Worm (Caenorhabditis elegans) whole organism, L4/young adult: ENCODE measurements around the gene srh-140.

Source experiments
- W03F9.2 ChIP-seq: fragments of 150-350 bp; optimal IDR thresholded peaks from 2 replicates; lab custom pipeline; 2014; ENCODE audit warnings: missing biosample characterization, missing genetic modification characterization
- dao-5 ChIP-seq: sonication (generic microtip); optimal IDR thresholded peaks from 2 replicates; lab custom pipeline; 2016; ENCODE audit warnings: missing genotype, missing genetic modification characterization, moderate library complexity, missing compliant biosample characterization
- him-1 ChIP-seq: sonication (generic microtip); optimal IDR thresholded peaks from 2 replicates; lab custom pipeline; 2016; ENCODE audit warnings: missing genotype, missing genetic modification reagents, missing genetic modification characterization, missing compliant biosample characterization

Gene srh-140

DNA sequence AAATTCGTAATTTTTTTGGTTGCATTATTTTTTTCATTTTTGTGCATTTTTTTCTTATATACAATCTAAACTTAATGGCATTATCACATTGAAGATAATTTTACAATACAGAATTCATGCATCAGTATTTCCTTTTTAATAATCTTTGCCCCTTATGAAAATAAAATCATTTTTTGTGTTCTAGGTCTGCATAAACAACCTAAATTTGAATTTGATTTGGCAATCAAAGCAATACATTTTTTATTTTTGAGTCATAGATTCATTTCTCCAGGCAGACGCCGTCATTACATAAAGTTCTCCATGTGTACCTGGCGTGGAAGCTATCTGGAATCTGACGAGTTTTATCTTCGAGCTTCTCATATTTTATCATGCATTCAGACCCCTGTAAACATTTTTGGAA lies at the start of gene srh-140:
Gene srh-140 (plus strand): TSS at position 301 of the 400 bp plus-strand sequence.
- TF ChIP-seq dao-5 (no peak), W03F9.2 (tag; lab: Kevin White, UChicago) (no peak), him-1 (no peak)

DNA sequence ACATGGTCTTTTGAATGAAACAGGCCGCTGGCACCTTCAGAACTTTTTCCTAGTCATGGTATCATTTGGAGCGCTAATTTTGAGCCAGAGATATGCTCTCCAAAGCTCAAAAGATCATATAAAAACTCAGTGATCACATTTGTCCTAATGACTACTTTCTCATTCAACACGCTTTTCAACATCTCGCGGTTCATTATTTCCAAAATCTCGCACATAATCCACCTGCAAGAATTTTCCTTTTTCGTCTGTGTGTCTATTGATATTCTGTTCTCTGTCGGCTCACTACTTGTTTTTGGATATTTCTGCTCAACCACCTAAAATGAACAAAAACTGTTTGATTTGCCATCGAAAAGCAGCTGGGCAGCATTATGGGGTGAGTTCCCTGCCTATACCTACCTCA lies 48.3 kb upstream of the srh-140 start, which contains the start of gene nhr-51:
Gene nhr-51 (plus strand): TSS at position 301 of the 400 bp plus-strand sequence.
- TF ChIP-seq W03F9.2 (tag; lab: Kevin White, UChicago) (no peak), dao-5 (no peak), him-1 (no peak)

DNA sequence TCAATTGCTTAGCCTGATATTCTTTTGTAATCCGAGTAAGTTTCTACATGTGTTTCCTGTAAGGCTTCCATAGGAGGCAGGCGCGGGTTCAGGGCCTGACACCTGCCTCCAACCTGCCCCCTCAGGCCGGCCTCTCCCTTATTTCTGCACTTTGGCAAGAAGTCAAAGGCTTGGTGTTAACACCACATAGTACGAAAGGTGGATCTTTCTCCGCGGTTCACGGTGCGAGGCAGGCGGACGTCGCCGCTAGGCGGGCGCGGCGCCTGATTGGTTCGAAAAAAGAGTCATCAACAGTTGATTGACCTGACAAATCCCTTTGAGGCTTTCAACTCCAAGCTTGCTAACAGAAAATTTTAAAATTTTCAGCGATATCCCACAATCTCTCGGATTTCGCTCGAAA lies 47.1 kb upstream of the srh-140 start:
- no peak for TF ChIP-seq him-1
- no peak for TF ChIP-seq W03F9.2 (tag; lab: Kevin White, UChicago)
- no peak for TF ChIP-seq dao-5

DNA sequence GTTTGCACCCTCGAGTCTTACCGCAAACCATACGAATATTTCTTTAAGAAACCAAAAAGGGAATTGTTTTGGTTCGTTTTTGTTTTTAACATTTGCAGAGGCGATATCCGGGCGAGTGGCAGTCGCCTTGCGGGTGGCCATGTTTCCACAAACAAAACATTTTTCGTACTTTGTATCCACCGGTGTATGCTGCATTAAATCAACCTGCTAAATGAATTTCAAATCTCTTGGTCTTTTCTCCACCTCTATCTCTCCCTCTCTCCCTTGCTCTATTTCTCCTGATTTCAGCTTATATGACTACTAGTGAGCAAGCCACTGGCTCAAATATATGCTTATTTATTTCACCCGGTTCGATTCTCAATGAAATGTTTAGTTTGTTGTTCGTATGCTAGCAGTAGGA lies 44.8 kb upstream of the srh-140 start, which contains the start of gene nhr-52:
Gene nhr-52 (plus strand): TSS at position 301 of the 400 bp plus-strand sequence.
- TF ChIP-seq W03F9.2 (tag; lab: Kevin White, UChicago) (no peak), him-1 (no peak), dao-5 (no peak)

DNA sequence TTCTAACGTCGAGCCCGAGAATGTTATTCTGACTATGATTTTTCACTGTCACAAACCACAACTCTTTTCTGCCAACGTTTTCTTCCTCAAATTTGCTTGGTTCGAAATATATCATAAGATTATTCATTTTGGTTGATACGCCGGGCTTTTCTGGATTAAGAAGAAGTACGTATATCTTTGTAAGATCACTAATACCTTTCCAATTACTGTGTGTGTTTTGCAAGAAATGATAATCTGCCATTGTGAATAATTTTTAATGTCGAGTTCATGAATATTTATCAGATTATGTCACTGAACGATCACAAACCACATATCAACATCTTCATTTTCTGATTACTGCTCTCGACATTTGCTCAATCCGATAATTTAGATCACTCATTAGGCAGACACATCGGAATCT lies 36.4 kb upstream of the srh-140 start, which contains the start of gene nhr-196:
Gene nhr-196 (plus strand): TSS at position 118 of the 400 bp plus-strand sequence.
- TF ChIP-seq him-1 (no peak), dao-5 (no peak), W03F9.2 (tag; lab: Kevin White, UChicago) (no peak)

DNA sequence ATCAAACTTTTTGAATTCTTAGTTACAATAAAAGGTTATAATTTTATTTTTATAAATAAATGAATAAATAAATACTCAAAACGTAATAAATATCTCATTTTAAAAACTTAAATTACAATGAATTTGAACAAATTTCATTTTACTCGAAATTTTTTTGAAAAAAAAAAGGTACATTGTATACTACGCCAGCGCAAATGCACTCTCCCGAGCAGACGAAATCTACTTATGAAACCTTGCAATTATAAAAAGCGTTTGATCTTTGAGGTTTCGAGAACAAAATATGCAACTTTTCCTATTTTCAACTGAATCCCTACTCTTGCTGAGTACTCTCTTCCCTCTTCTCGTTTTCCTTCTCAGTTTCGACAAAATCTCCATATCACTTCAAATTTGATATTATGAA lies 34.3 kb upstream of the srh-140 start, which contains the start of gene nhr-197:
Gene nhr-197 (plus strand): TSS at position 301 of the 400 bp plus-strand sequence.
- TF ChIP-seq him-1: no peak
- TF ChIP-seq dao-5: no peak
- TF ChIP-seq W03F9.2 (tag; lab: Kevin White, UChicago): no peak

DNA sequence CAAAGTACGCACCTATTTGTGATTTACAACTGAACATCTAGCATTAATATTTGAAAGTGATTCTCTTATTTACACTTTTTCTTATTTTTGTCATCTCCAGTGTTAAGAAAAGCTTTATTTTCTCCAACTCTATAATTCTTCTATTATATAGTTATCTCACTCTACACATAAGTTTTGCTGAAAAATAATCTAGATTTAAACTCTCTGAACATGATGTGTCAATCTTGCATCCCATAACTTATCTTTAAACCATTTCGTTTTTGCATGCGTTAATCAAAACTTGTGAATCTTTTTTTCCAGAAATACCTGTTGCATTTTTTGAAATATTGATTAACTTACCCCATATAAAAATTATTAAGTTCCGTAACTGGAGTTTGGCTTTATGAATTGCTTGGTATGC lies 32.0 kb upstream of the srh-140 start, which contains the start of gene nhr-268:
Gene nhr-268 (plus strand): TSS at position 301 of the 400 bp plus-strand sequence.
- TF ChIP-seq W03F9.2 (tag; lab: Kevin White, UChicago): no peak
- no peak for TF ChIP-seq dao-5
- TF ChIP-seq him-1: no peak

DNA sequence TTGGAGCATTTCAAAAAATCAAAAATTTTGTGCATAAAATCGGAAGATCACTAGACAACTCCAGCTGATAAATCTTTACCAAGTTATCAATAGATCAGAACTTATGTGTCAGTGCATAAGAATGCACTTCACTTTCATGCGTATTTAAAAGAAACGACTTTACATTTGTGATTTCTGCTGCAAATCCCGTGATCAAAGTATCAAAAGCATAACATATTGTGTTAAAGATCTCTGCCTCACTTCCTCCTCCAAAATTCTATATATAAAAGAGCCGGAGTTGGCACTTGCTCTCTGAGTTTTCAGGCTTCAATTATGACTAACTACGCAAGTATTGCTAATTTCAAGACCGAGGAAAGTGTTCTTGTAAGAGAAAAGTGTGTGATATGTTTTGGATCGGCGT lies 28.3 kb upstream of the srh-140 start, which contains the start of gene nhr-198:
Gene nhr-198 (plus strand): TSS at position 313 of the 400 bp plus-strand sequence.
- no peak for TF ChIP-seq W03F9.2 (tag; lab: Kevin White, UChicago)
- TF ChIP-seq dao-5: no peak

DNA sequence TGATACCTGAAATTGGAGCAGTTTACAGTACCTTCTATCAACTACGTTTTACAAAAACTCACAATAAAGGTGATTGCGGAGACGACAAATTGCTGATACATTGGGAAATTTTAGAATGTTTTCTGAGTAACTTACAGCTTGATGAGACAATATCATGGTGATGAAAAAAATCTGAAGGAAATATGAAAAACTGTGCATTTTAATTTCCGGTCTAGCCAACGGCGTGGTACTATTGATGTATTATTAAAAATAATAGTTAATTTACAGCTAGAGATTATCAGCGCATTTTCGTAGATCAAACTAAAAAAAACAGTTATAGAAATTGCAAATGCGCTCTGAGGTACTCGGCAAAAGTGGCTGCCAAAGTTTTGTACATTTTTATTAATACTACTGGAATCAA lies 23.9 kb upstream of the srh-140 start, which contains the start of gene srx-29:
Gene srx-29 (minus strand): TSS at position 101 of the 400 bp plus-strand sequence.
- no peak for TF ChIP-seq dao-5

DNA sequence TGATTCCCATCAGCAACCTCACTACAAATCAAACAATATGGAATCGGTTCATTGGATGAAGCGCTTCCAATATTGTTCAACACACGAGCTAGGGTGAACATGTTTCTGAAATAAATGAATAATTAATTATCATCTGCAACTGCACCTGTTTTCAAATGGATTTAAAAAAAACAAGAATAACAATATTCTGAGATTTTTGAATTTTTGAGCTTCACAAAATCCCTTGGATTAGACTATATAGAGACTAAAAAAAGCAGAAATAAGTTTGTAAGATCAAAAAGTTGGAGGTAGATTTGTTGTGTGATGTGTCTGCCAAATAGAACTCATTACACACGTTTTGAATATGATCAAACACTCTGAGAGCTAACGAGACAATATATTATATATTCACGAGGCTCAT lies 22.2 kb upstream of the srh-140 start, which contains the start of gene nhr-199:
Gene nhr-199 (minus strand): TSS at position 101 of the 400 bp plus-strand sequence.
- TF ChIP-seq dao-5 (no peak), W03F9.2 (tag; lab: Kevin White, UChicago) (no peak), him-1 (no peak)

DNA sequence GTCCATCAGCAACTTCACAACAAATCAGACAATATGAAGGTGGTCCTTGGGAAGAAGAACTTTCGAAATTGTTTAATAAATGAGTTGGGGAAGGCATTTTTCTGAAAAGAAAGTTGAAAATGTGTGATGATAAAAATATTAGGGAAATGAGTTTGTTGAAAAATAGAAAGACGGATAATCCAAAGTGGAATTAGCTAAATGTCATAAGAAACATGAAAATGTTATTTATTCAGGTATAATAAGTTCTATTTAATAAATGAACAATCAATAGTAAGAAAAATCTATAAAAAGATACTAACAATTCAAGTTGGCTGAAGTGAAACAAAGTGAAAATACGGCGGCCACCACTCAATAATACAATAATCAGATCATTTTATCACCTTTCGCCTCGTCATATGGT lies 19.7 kb upstream of the srh-140 start, which contains the start of gene nhr-53:
Gene nhr-53 (minus strand): TSS at position 101 of the 400 bp plus-strand sequence.
- TF ChIP-seq him-1 (no peak), dao-5 (no peak), W03F9.2 (tag; lab: Kevin White, UChicago) (no peak)

DNA sequence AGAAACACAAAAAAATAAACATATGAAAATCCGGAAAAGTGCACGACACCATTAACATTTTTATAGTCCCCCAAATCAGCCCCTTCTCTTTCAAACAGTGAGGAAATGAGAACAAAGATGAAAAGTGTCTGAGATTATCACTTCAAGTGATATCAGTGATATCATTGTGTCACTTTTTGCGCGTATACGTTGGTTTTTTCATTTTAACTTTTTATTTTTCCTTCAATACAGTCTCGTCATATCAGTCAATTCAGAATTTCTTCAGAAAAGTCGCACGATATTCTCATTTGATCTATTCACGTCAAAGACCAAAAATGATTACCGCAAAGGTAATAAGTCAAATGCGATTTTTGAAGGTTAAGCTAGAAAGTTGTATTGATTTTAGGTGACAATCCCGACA lies 17.2 kb upstream of the srh-140 start, which contains the start of gene twk-34:
Gene twk-34 (plus strand): TSS at position 216 of the 400 bp plus-strand sequence.
- TF ChIP-seq dao-5 (no peak), him-1 (no peak), W03F9.2 (tag; lab: Kevin White, UChicago) (no peak)

DNA sequence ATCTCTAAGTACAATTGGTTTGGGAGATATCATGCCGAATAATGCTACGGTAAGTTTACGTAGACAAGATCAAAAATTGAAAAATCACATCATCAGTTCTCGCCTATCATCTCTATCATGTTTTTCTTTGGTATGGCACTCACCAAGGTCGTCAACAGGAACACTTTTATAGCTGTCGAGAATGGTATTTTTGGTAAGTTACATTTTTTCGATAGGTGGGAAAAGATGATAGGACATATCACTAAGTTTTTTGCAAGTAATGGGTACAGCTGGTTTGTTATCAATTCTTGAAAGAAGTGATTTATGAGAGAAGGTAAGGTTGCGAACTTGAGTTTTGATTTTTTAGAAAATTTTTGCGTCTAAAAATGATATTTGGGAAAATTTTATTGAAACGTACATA lies 14.0 kb upstream of the srh-140 start:
- TF ChIP-seq him-1 (no peak), dao-5 (no peak), W03F9.2 (tag; lab: Kevin White, UChicago) (no peak)

DNA sequence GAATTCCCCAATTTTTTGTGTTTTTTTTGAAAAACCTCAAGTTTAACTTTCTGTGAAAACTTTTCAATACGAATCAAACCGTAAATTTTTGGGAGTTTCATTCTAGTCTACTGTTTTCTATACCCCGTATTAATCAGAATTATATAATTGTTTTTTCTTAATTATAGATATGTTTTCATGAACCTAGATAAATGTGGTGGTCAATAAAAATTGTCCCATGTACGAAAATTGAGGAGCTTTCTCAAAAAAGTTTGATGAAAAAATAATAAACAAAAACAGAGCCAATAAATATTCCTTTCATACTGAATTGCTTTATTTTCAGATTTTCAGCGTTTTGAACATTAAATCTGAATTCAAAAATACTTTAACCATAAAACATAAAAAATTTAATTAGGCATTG lies 11.6 kb upstream of the srh-140 start, which contains the start of gene Y6E2A.1:
Gene Y6E2A.1 (minus strand): TSS at position 101 of the 400 bp plus-strand sequence.
- TF ChIP-seq W03F9.2 (tag; lab: Kevin White, UChicago) (no peak), him-1 (no peak), dao-5 (no peak)

DNA sequence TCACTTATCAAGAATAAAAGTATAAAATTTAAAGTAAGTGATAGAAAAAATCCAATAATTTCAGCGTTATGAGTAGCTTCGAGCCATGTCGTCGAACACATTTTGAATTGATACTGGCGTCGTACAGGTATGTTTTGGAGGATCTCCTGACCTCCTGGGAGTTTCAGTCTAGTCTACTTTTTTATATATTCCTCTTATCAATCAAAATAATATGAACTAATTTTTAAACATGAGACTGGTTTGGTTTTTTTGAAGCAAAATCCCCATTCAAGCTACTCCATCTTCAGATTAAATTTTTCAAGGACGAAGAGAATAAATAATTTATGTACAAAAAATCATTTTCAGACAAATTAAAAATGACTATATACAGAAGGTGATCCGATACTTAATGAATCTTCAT lies 10.1 kb upstream of the srh-140 start, which contains the start of gene str-101:
Gene str-101 (minus strand): TSS at position 101 of the 400 bp plus-strand sequence.
- TF ChIP-seq W03F9.2 (tag; lab: Kevin White, UChicago) (no peak), him-1 (no peak), dao-5 (no peak)
